Worm (Caenorhabditis elegans) whole organism, L1 larva: Measurements from ENCODE around the gene T25B9.4.

Experiments used
- C16A3.4 ChIP-seq: fragments of 150-350 bp; optimal IDR thresholded peaks from 2 replicates; lab custom pipeline; 2014; ENCODE audit warnings: missing biosample characterization, missing genetic modification characterization
- C34B4.2 ChIP-seq: sonication (generic microtip); optimal IDR thresholded peaks from 2 replicates; lab custom pipeline; 2017; ENCODE audit warnings: mild to moderate bottlenecking, missing genetic modification characterization, missing compliant biosample characterization
- F16B12.6 ChIP-seq: fragments of 150-350 bp; optimal IDR thresholded peaks from 2 replicates; lab custom pipeline; 2014; ENCODE audit warnings: missing biosample characterization, missing genetic modification characterization
- Y116A8C.19 ChIP-seq: sonication (generic microtip); optimal IDR thresholded peaks from 2 replicates; lab custom pipeline; 2016; ENCODE audit warnings: missing compliant biosample characterization, missing genetic modification characterization, borderline replicate concordance
- aha-1 ChIP-seq: fragments of 150-350 bp; optimal IDR thresholded peaks from 2 replicates; lab custom pipeline; 2014; ENCODE audit warnings: missing biosample characterization, missing genetic modification characterization
- ceh-88 ChIP-seq: fragments of 200-800 bp; sonication (Bioruptor generic); IDR thresholded peaks from 2 replicates; pipeline ENCODE4 v1.3.6; 2022; ENCODE audit warnings: missing genetic modification characterization, missing compliant biosample characterization
- ceh-90 ChIP-seq: sonication (generic microtip); optimal IDR thresholded peaks from 2 replicates; lab custom pipeline; 2016; ENCODE audit warnings: missing genetic modification characterization, missing compliant biosample characterization
- ces-1 ChIP-seq: fragments of 150-350 bp; optimal IDR thresholded peaks from 2 replicates; lab custom pipeline; 2014; ENCODE audit warnings: missing biosample characterization, missing genetic modification reagents, missing genetic modification characterization
- dsc-1 ChIP-seq: sonication (generic microtip); optimal IDR thresholded peaks from 2 replicates; lab custom pipeline; 2016; ENCODE audit warnings: mild to moderate bottlenecking, missing genetic modification characterization, missing compliant biosample characterization
- efl-1 ChIP-seq, 4 experiments: fragments of 150-350 bp; optimal IDR thresholded peaks in 3 of 4; peaks in 1 of 4; 1 replicate in 1 of 4; 2 replicates in 3 of 4; lab custom pipeline; 2014; ENCODE audit warnings: missing biosample characterization in 2 of 4, missing genetic modification characterization in 2 of 4, missing genetic modification reagents in 2 of 4
- egl-13 ChIP-seq: sonication (generic microtip); optimal IDR thresholded peaks from 2 replicates; lab custom pipeline; 2016; ENCODE audit warnings: missing genotype, missing genetic modification reagents, missing genetic modification characterization, missing compliant biosample characterization
- egl-27 ChIP-seq, 2 experiments: fragments of 150-350 bp in 1 of 2; sonication (generic microtip); optimal IDR thresholded peaks; 3 replicates each; lab custom pipeline; 2017 to 2018; ENCODE audit warnings: missing biosample characterization in 2 of 2, missing genetic modification characterization in 2 of 2, missing genetic modification reagents in 2 of 2
- ets-5 ChIP-seq: fragments of 200-800 bp; sonication (Bioruptor generic); IDR thresholded peaks from 2 replicates; pipeline ENCODE4 v1.3.6; 2022; ENCODE audit warnings: missing genetic modification characterization, missing compliant biosample characterization
- fkh-8 ChIP-seq: sonication (generic microtip); optimal IDR thresholded peaks from 2 replicates; lab custom pipeline; 2016; ENCODE audit warnings: mild to moderate bottlenecking, missing genetic modification characterization, missing compliant biosample characterization
- grh-1 ChIP-seq: fragments of 200-800 bp; sonication (Bioruptor generic); IDR thresholded peaks from 2 replicates; pipeline ENCODE4 v1.3.6; 2022; ENCODE audit warnings: missing genetic modification reagents, missing genetic modification characterization, missing compliant biosample characterization
- hlh-17 ChIP-seq: fragments of 200-800 bp; sonication (Bioruptor generic); optimal IDR thresholded peaks from 2 replicates; lab custom pipeline; 2018; ENCODE audit warnings: missing genetic modification characterization, mild to moderate bottlenecking, missing compliant biosample characterization, moderate library complexity, borderline replicate concordance
- hlh-4 ChIP-seq: sonication (generic microtip); optimal IDR thresholded peaks from 2 replicates; lab custom pipeline; 2016; ENCODE audit warnings: mild to moderate bottlenecking, missing genetic modification characterization, missing compliant biosample characterization
- hpl-2 ChIP-seq: fragments of 150-350 bp; optimal IDR thresholded peaks from 2 replicates; lab custom pipeline; 2014; ENCODE audit warnings: missing biosample characterization, missing genetic modification reagents, missing genetic modification characterization
- jun-1 ChIP-seq: fragments of 150-350 bp; optimal IDR thresholded peaks from 2 replicates; lab custom pipeline; 2014; ENCODE audit warnings: missing biosample characterization, missing genetic modification reagents, missing genetic modification characterization
- lin-13 ChIP-seq: fragments of 150-350 bp; optimal IDR thresholded peaks from 2 replicates; lab custom pipeline; 2014; ENCODE audit warnings: missing biosample characterization, missing genetic modification reagents, missing genetic modification characterization
- lin-14 ChIP-seq: fragments of 200-800 bp; sonication (Bioruptor generic); optimal IDR thresholded peaks from 2 replicates; lab custom pipeline; 2018; ENCODE audit warnings: mild to moderate bottlenecking, missing genetic modification characterization, moderate library complexity, missing compliant biosample characterization
- lin-35 ChIP-seq, 2 experiments: fragments of 150-350 bp; optimal IDR thresholded peaks; 2 replicates each; lab custom pipeline; 2014; ENCODE audit warnings: missing biosample characterization in 2 of 2, missing genetic modification characterization in 2 of 2, missing genetic modification reagents in 2 of 2
- lin-39 ChIP-seq: fragments of 150-350 bp; optimal IDR thresholded peaks from 2 replicates; lab custom pipeline; 2014; ENCODE audit warnings: missing biosample characterization, missing genetic modification reagents, missing genetic modification characterization
- lir-3 ChIP-seq: sonication (generic microtip); optimal IDR thresholded peaks from 2 replicates; lab custom pipeline; 2016; ENCODE audit warnings: mild to moderate bottlenecking, missing genetic modification characterization, moderate library complexity, missing compliant biosample characterization; ENCODE audit not compliant: poor library complexity
- lsy-2 ChIP-seq, 2 experiments: fragments of 150-350 bp; optimal IDR thresholded peaks; 2 replicates each; lab custom pipeline; 2014; ENCODE audit warnings: missing biosample characterization in 2 of 2, missing genetic modification characterization in 2 of 2
- mep-1 ChIP-seq: fragments of 150-350 bp; optimal IDR thresholded peaks from 2 replicates; lab custom pipeline; 2014; ENCODE audit warnings: missing biosample characterization, missing genetic modification characterization
- nhr-11 ChIP-seq: fragments of 150-350 bp; optimal IDR thresholded peaks from 2 replicates; lab custom pipeline; 2014; ENCODE audit warnings: missing biosample characterization, missing genetic modification characterization
- nhr-20 ChIP-seq: sonication (generic microtip); optimal IDR thresholded peaks from 2 replicates; lab custom pipeline; 2016; ENCODE audit warnings: mild to moderate bottlenecking, missing genetic modification characterization, missing compliant biosample characterization
- nhr-84 ChIP-seq: sonication (generic microtip); optimal IDR thresholded peaks from 2 replicates; lab custom pipeline; 2017; ENCODE audit warnings: missing biosample characterization, missing genetic modification characterization
- nhr-85 ChIP-seq: sonication (generic microtip); peaks from one replicate; lab custom pipeline; 2016; ENCODE audit warnings: missing genetic modification characterization, inconsistent platforms, missing compliant biosample characterization
- nhr-90 ChIP-seq: sonication (generic microtip); optimal IDR thresholded peaks from 2 replicates; lab custom pipeline; 2016; ENCODE audit warnings: mild to moderate bottlenecking, missing genetic modification characterization, missing compliant biosample characterization; ENCODE audit not compliant: poor library complexity
- pag-3 ChIP-seq: sonication (generic microtip); optimal IDR thresholded peaks from 2 replicates; lab custom pipeline; 2017; ENCODE audit warnings: missing genetic modification characterization, mild to moderate bottlenecking, missing compliant biosample characterization, antibody characterized with exemption, borderline replicate concordance; ENCODE audit not compliant: insufficient read depth
- pax-3 ChIP-seq: fragments of 200-800 bp; sonication (Bioruptor generic); optimal IDR thresholded peaks from 2 replicates; lab custom pipeline; 2018; ENCODE audit warnings: mild to moderate bottlenecking, missing genetic modification characterization, moderate library complexity, missing compliant biosample characterization
- rnt-1 ChIP-seq: sonication (generic microtip); optimal IDR thresholded peaks from 2 replicates; lab custom pipeline; 2016; ENCODE audit warnings: mild to moderate bottlenecking, missing genetic modification characterization, moderate library complexity, missing compliant biosample characterization
- sox-4 ChIP-seq: sonication (generic microtip); optimal IDR thresholded peaks from 2 replicates; lab custom pipeline; 2016; ENCODE audit warnings: missing genetic modification characterization, missing compliant biosample characterization
- sup-37 ChIP-seq: fragments of 200-800 bp; sonication (Bioruptor generic); optimal IDR thresholded peaks from 2 replicates; lab custom pipeline; 2018; ENCODE audit warnings: mild to moderate bottlenecking, missing genetic modification characterization, missing compliant biosample characterization
- unc-86 ChIP-seq: sonication (generic microtip); optimal IDR thresholded peaks from 2 replicates; lab custom pipeline; 2016; ENCODE audit warnings: missing genetic modification characterization, missing compliant biosample characterization
- zag-1 ChIP-seq: fragments of 150-350 bp; optimal IDR thresholded peaks from 2 replicates; lab custom pipeline; 2014; ENCODE audit warnings: missing biosample characterization, missing genetic modification characterization
- ztf-4 ChIP-seq: fragments of 150-350 bp; optimal IDR thresholded peaks from 2 replicates; lab custom pipeline; 2014; ENCODE audit warnings: missing biosample characterization, missing genetic modification characterization

The T25B9.4 gene

DNA sequence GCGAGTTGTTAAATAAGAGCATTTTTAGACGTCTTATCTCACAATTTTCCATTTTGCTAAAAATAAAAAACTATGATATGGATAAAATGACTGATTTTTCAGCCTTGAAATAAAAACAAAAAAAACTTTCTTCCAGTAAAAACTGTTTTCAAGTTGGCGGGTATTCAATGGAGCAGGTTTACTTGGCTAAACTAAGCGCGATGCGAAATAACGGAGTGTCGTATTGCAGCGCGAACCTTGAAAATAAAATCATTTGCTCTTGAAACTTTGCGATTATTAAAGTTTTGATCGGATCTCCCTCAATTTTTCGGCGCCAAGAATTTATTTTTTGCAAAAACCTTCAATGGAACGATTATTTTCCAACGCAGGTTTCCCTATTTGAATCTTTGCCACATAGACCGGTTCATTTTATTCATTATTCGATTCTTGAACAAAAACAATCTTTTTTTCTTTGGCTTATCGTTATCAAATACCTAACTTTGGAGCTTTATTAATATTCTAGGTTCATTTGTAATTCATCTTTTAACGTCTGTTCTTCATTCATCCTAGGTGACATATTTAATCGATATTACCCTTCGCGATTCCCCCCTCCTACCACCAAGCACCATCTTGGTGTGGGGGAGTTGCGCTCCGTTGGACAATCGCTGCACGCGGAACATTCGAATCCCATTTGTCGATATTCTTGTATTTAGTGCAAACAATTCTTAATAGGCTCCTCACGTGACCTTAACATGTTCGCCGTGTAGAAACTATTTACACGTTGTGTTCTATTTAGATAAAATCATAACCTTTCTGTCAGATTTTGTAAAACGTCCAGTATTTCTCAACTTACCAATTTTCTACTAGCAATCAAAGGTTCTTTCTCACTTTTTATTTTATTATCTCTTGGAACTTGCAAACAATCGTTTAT is 22.7 kb downstream of the T25B9.4 start, which contains the start of the genes orc-5 and cyb-1 (continued):
- TF ChIP-seq hlh-17 (no peak), pag-3 (no peak), Y116A8C.19 (tag; lab: Kevin White, UChicago) (no peak), egl-27 (tag; optimal IDR thresholded peaks at IDR 0.05; lab: Kevin White, UChicago) (no peak), C34B4.2 (tag; lab: Kevin White, UChicago) (no peak), sup-37 (peak; percentile 10), nhr-85 (tag; lab: Kevin White, UChicago) (peak; percentile 79), rnt-1 (peak; percentile 87), hlh-4 (tag; lab: Kevin White, UChicago) (no peak), sox-4 (peak; percentile 27), lin-14 (GFP tag; lab: Kevin White, UChicago) (peak; percentile 74), mep-1 (tag; lab: Kevin White, UChicago) (peak; percentile 80), ceh-88 (GFP tag; lab: Robert Waterston, UW) (no peak), lir-3 (tag; lab: Kevin White, UChicago) (peak; percentile 55), unc-86 (tag; lab: Kevin White, UChicago) (peak; percentile 71), F16B12.6 (tag; lab: Kevin White, UChicago) (peak; percentile 41), nhr-20 (peak; percentile 80), nhr-90 (tag; lab: Kevin White, UChicago) (peak; percentile 74), C16A3.4 (tag; lab: Kevin White, UChicago) (peak; percentile 86), pax-3 (tag; lab: Kevin White, UChicago) (no peak), hpl-2 (no peak), nhr-11 (tag; lab: Kevin White, UChicago) (peak; percentile 44), ets-5 (no peak), ztf-4 (no peak), zag-1 (tag; lab: Kevin White, UChicago) (no peak), egl-13 (tag; lab: Kevin White, UChicago) (peak; percentile 20), efl-1 (optimal IDR thresholded peaks at IDR 0.05; lab: Kevin White, UChicago) (peak; percentile 94 to 98), efl-1 (GFP tag; optimal IDR thresholded peaks at IDR 0.05 in 1 of 2; lab: Kevin White, UChicago) (peak; percentile 98 to 100), lsy-2 (tag; optimal IDR thresholded peaks at IDR 0.05; lab: Kevin White, UChicago) (peak; percentile 85 to 93), ces-1 (GFP tag; lab: Kevin White, UChicago) (no peak), grh-1 (GFP tag; lab: Robert Waterston, UW) (peak; percentile 74), ceh-90 (peak; percentile 19), lin-35 (GFP tag; optimal IDR thresholded peaks at IDR 0.05; lab: Kevin White, UChicago) (peak; percentile 97 to 99), nhr-84 (no peak)

DNA sequence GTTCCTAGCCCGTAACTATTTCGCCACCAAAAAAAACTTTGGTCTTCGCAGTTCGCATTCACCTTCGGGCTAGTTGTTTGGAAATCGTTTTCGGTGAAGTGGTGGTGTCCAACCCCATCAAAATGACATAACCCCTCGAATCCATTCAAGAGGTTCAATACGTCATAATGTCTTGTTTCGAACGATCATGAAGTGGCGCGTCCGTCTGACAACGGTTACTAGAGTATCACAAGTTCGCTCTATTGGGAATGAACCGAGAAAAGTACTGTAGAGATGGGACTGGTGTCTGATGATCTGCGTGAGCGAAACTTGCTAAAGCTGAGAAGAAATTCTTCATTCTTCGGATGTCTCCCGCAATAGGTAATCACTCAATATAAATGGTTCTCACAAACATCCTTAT is 29.8 kb downstream of the T25B9.4 start, which contains the start of gene ZC168.2:
ZC168.2 (plus strand) TSS at position 301 of the 400 bp plus-strand sequence.
- TF ChIP-seq lin-39 (tag; lab: Kevin White, UChicago): no peak
- TF ChIP-seq aha-1 (tag; lab: Kevin White, UChicago): no peak
- TF ChIP-seq efl-1 (optimal IDR thresholded peaks at IDR 0.05; lab: Kevin White, UChicago): no peak
- TF ChIP-seq efl-1 (GFP tag; optimal IDR thresholded peaks at IDR 0.05 in 1 of 2; lab: Kevin White, UChicago): peak in 1 of 2 experiments; percentile 83
- TF ChIP-seq lin-13 (GFP tag; lab: Kevin White, UChicago): no peak

DNA sequence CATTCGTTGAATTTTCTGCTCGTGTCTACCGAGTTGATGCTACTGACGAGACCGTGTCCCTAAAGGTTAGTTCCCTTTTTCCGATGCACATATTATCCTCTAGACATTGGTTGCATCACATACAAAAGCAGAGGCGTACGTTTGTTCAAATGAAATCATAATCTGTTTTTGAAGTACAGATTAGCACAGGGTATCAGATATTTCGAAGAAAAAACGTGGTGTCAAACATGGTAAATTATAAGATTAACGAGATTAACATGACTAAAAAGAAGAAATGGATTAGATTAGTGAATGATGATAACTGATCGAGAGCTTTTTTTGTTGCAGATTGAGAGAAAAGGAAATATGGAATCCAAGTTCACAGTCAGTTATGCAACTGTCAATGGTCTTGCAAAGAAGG is 38.7 kb downstream of the T25B9.4 start:
- peak; percentile 67 for TF ChIP-seq pax-3 (tag; lab: Kevin White, UChicago)
- TF ChIP-seq fkh-8 (tag; lab: Kevin White, UChicago): peak; percentile 19
- peak; percentile 84 for TF ChIP-seq dsc-1
- TF ChIP-seq jun-1 (tag; lab: Kevin White, UChicago): no peak
